Worm (Caenorhabditis elegans): ENCODE measurements around the gene C34C12.1.

- TF ChIP-seq unc-39 (tag; optimal IDR thresholded peaks at IDR 0.05) (no peak), nhr-76 (tag; optimal IDR thresholded peaks at IDR 0.05) (no peak)
Observed at ce11 chrIII:3476245-3476644, 22.1 kb downstream of the C34C12.1 start.

All from whole organism, mixed stage, embryonic.